Fruit fly (Drosophila melanogaster): Measurements from ENCODE around the gene sd.
A peak's percentile ranks its signal among the peaks of the same experiment; 100 is the strongest.

The sd gene

DNA sequence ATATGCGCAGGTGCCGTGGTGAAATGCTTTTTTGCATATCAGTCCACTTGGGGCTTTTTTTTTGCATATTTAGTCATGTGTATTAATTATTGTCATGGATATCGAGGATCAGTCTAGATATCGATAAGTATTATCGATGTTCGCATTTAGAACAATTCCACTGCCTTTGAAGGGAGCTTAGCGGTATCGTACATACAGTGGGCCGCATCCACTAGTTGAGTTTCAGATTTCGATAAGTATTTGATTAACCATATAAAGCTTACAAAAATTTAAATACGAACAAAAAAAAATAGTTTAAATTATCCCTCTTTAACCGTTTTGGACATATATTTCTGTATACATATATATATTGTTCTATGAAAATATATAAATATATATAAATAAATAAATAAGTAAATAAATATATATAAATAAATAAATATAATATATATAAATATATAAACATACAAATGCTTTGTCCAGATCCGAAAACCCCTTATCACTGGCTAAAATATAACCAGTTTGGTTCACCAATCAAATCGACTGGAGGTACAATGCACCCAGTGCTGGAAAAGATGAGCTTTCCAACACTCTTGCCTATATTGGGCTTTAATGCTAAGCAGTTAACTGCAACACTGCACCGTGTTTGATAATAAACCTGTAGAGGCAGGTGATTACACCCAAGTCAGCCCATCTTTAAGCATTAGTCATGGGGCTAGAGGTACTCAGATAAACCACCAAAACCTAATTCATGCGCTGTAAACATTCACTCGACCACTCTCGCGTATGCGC lies 1.1 kb upstream of the sd start (continued):
- no peak for TF ChIP-seq Usf (GFP tag; optimal IDR thresholded peaks at IDR 0.05)
- TF ChIP-seq NC2α (GFP tag; optimal IDR thresholded peaks at IDR 0.05), result no peak
- no peak for TF ChIP-seq CG31388 (GFP tag; optimal IDR thresholded peaks at IDR 0.05)
- TF ChIP-seq jigr1 (GFP tag; IDR thresholded peaks at IDR 0.05), result no peak
- TF ChIP-seq Hsf (GFP tag; optimal IDR thresholded peaks at IDR 0.05), result no peak
- TF ChIP-seq luna (GFP tag; optimal IDR thresholded peaks at IDR 0.05), result no peak
- no peak for TF ChIP-seq CG9215 (GFP tag; IDR thresholded peaks at IDR 0.05)
- TF ChIP-seq CG7745 (tag; optimal IDR thresholded peaks at IDR 0.05), result no peak
- TF ChIP-seq Ets97D (GFP tag; optimal IDR thresholded peaks at IDR 0.05), result no peak
- TF ChIP-seq CG17612 (GFP tag; IDR thresholded peaks at IDR 0.05), result no peak
- TF ChIP-seq Hmr (GFP tag; optimal IDR thresholded peaks at IDR 0.05), result peak; percentile 58
- peak; percentile 21 for TF ChIP-seq gcm (GFP tag; optimal IDR thresholded peaks at IDR 0.05)
- peak; percentile 17 for TF ChIP-seq Six4 (GFP tag; optimal IDR thresholded peaks at IDR 0.05)
- TF ChIP-seq esg (GFP tag; conservative IDR thresholded peaks at IDR 0.05), result no peak
- 0 out of 2 replicates have a peak, but pooled peaks have one; percentile 3 for TF ChIP-seq ranshi (GFP tag; IDR thresholded peaks at IDR 0.05)
- 0 out of 3 replicates have a peak, but pooled peaks have one; percentile 24 for TF ChIP-seq zfh1 (GFP tag; IDR thresholded peaks at IDR 0.05)
- no peak for TF ChIP-seq CG3726 (GFP tag; IDR thresholded peaks at IDR 0.05)
- no peak for TF ChIP-seq CG9797 (GFP tag; optimal IDR thresholded peaks at IDR 0.05)
- no peak for TF ChIP-seq C15 (GFP tag; IDR thresholded peaks at IDR 0.05)
- TF ChIP-seq CG17829 (tag; optimal IDR thresholded peaks at IDR 0.05), result peak; percentile 33
- TF ChIP-seq Abd-B (GFP tag; optimal IDR thresholded peaks at IDR 0.05), result no peak
- TF ChIP-seq CG11398 (GFP tag; optimal IDR thresholded peaks at IDR 0.05), result no peak
- TF ChIP-seq Nf-YC (tag; optimal IDR thresholded peaks at IDR 0.05), result peak; percentile 88
- TF ChIP-seq D19A (tag; optimal IDR thresholded peaks at IDR 0.05), result peak; percentile 30
- TF ChIP-seq al (GFP tag; IDR thresholded peaks at IDR 0.05), result no peak
- TF ChIP-seq CG6854 (GFP tag; optimal IDR thresholded peaks at IDR 0.05), result no peak
- no peak for TF ChIP-seq HmgZ (tag; optimal IDR thresholded peaks at IDR 0.05)
- TF ChIP-seq CG14441 (GFP tag; IDR thresholded peaks at IDR 0.05), result no peak
- no peak for TF ChIP-seq CG1832 (GFP tag; optimal IDR thresholded peaks at IDR 0.05)
- no peak for TF ChIP-seq CG9817 (tag; optimal IDR thresholded peaks at IDR 0.05)
- TF ChIP-seq org-1 (GFP tag; optimal IDR thresholded peaks at IDR 0.05), result no peak
- TF ChIP-seq CG30020 (tag; optimal IDR thresholded peaks at IDR 0.05), result peak; percentile 83
- TF ChIP-seq ttk (GFP tag; IDR thresholded peaks at IDR 0.05), result no peak
- TF ChIP-seq gro (GFP tag; optimal IDR thresholded peaks at IDR 0.05), result no peak
- TF ChIP-seq Dref (GFP tag; IDR thresholded peaks at IDR 0.05), result peak; percentile 81
- no peak for TF ChIP-seq Side (GFP tag; optimal IDR thresholded peaks at IDR 0.05)
- TF ChIP-seq Dp (GFP tag; optimal IDR thresholded peaks at IDR 0.05), result no peak
- no peak for TF ChIP-seq Hmx (GFP tag; optimal IDR thresholded peaks at IDR 0.05)
- TF ChIP-seq CG3281 (GFP tag; optimal IDR thresholded peaks at IDR 0.05), result peak; percentile 32
- peak; percentile 74 for TF ChIP-seq CG14860 (GFP tag; IDR thresholded peaks at IDR 0.05; ENCODE audit: partially characterized antibody)
- TF ChIP-seq CG10979 (tag; optimal IDR thresholded peaks at IDR 0.05), result peak; percentile 20
- no peak for TF ChIP-seq ro (GFP tag; IDR thresholded peaks at IDR 0.05)
- TF ChIP-seq crc (GFP tag; optimal IDR thresholded peaks at IDR 0.05), result no peak
- peak; percentile 58 for TF ChIP-seq Ets65A (GFP tag)
- no peak for TF ChIP-seq CG7987 (GFP tag; optimal IDR thresholded peaks at IDR 0.05)
- TF ChIP-seq ab (GFP tag; optimal IDR thresholded peaks at IDR 0.05), result no peak
- no peak for TF ChIP-seq CG7786 (GFP tag; optimal IDR thresholded peaks at IDR 0.05)
- TF ChIP-seq ssp (GFP tag; IDR thresholded peaks at IDR 0.05), result peak; percentile 72
- no peak for TF ChIP-seq CG6654 (GFP tag; optimal IDR thresholded peaks at IDR 0.05)
- TF ChIP-seq vnd (GFP tag; IDR thresholded peaks at IDR 0.05; ENCODE audit: partially characterized antibody), result peak; percentile 59; the same call in 2 of the 3 replicates
- TF ChIP-seq Xrp1 (GFP tag; IDR thresholded peaks at IDR 0.05), result no peak
